Fruit fly (Drosophila melanogaster): ENCODE data around the gene Gbeta5.
A peak's percentile ranks its signal among the peaks of the same experiment; 100 is the strongest.

The Gbeta5 gene

DNA sequence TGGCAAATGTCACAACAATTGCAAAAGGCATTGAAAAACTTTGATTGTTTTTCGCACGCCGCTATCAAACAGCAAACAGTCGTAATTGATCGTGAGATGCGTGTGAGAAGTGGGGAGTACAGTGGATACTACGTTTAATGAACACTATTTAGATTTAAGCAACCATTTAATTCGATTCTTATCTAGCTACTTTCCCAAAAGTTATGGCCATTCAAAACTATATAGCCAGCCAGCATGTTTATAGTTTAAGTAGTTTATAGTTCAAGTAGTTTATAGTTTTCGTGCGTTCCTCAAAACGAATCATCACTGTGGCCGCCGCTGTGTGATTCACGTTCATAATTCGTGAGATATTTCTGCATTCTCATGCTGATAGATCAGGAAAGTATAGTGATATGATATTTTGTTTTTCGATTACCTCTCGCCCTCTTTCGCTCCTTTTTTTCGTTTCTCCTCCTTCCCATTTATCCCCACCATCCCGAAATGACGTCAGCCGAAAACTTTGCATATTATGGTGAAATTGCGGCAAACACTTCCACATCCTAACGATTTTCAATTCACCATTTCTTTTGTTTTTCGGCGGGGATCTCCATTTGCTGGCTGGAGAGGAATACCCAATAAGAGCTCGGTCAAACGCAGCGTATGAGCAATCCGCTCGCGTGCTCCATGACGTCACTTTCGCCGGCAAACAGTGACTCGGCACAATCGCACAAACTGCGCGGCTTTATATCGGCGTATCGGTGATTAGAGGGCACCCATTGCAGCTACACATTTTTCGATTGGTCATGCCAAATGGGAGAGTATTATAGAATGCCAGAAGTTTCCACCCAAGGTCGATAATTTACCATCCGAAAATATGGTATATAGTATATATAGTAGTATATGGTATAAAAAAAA is 38.4 kb downstream of the Gbeta5 start (continued):
- TF ChIP-seq CG32532 (GFP tag; IDR thresholded peaks at IDR 0.05) (peak; percentile 83), Xbp1 (GFP tag; optimal IDR thresholded peaks at IDR 0.05) (peak; percentile 47), unc-4 (GFP tag; IDR thresholded peaks at IDR 0.05; ENCODE audit: partially characterized antibody) (no peak), bigmax (GFP tag; optimal IDR thresholded peaks at IDR 0.05) (no peak), seq (GFP tag; IDR thresholded peaks at IDR 0.05) (no peak), Med (GFP tag) (peak; percentile 94), tup (GFP tag; optimal IDR thresholded peaks at IDR 0.05) (peak; percentile 6), Hmx (GFP tag; optimal IDR thresholded peaks at IDR 0.05) (peak; percentile 37), ewg (GFP tag; optimal IDR thresholded peaks at IDR 0.05) (no peak), CG6254 (GFP tag; optimal IDR thresholded peaks at IDR 0.05) (no peak), CG8388 (GFP tag; optimal IDR thresholded peaks at IDR 0.05) (peak; percentile 1), ttk (GFP tag; IDR thresholded peaks at IDR 0.05) (peak; percentile 25; the same call in 1 of the 2 replicates), trem (tag; optimal IDR thresholded peaks at IDR 0.05) (no peak), CG3281 (GFP tag; optimal IDR thresholded peaks at IDR 0.05) (peak; percentile 79), grau (tag; optimal IDR thresholded peaks at IDR 0.05) (peak; percentile 93), ato (GFP tag; IDR thresholded peaks at IDR 0.05; ENCODE audit: partially characterized antibody) (no peak), CG9817 (tag; optimal IDR thresholded peaks at IDR 0.05) (peak; percentile 71), CG7556 (GFP tag; optimal IDR thresholded peaks at IDR 0.05) (peak; percentile 33), croc (GFP tag; conservative IDR thresholded peaks at IDR 0.05) (no peak), CG11247 (GFP tag; IDR thresholded peaks at IDR 0.05) (0 out of 2 replicates have a peak, but pooled peaks have one; percentile 12), sim (GFP tag; IDR thresholded peaks at IDR 0.05) (no peak), CG9932 (GFP tag; IDR thresholded peaks at IDR 0.05) (peak; percentile 74), exex (tag; optimal IDR thresholded peaks at IDR 0.05) (peak; percentile 42), CG42726 (GFP tag; IDR thresholded peaks at IDR 0.05; ENCODE audit: partially characterized antibody) (no peak), CrebB (tag; optimal IDR thresholded peaks at IDR 0.05) (peak; percentile 51), bab2 (GFP tag; optimal IDR thresholded peaks at IDR 0.05) (peak; percentile 52), CG12219 (GFP tag; optimal IDR thresholded peaks at IDR 0.05) (peak; percentile 49), Bgb (GFP tag; IDR thresholded peaks at IDR 0.05; ENCODE audit: partially characterized antibody) (no peak), CG14965 (GFP tag; optimal IDR thresholded peaks at IDR 0.05; ENCODE audit: borderline replicate concordance) (no peak), Sox100B (GFP tag; optimal IDR thresholded peaks at IDR 0.05) (peak; percentile 4), gro (GFP tag; optimal IDR thresholded peaks at IDR 0.05) (peak; percentile 22), CG4328 (GFP tag; optimal IDR thresholded peaks at IDR 0.05) (no peak), esg (GFP tag; conservative IDR thresholded peaks at IDR 0.05) (peak; percentile 42), phol (tag; optimal IDR thresholded peaks at IDR 0.05) (peak; percentile 15), ind (GFP tag; optimal IDR thresholded peaks at IDR 0.05) (peak; percentile 56), vfl (GFP tag; optimal IDR thresholded peaks at IDR 0.05) (peak; percentile 76), pita (GFP tag; optimal IDR thresholded peaks at IDR 0.05) (no peak), CG7357 (GFP tag; IDR thresholded peaks at IDR 0.05) (peak; percentile 58; the same call in 2 of the 3 replicates), CG8290 (GFP tag; optimal IDR thresholded peaks at IDR 0.05) (no peak), CG8290 (tag; optimal IDR thresholded peaks at IDR 0.05) (peak in 1 of 2 experiments; percentile 94), Neu2 (GFP tag; optimal IDR thresholded peaks at IDR 0.05; ENCODE audit: borderline replicate concordance) (no peak), CG15011 (GFP tag; optimal IDR thresholded peaks at IDR 0.05) (peak; percentile 43), Nf-YC (tag; optimal IDR thresholded peaks at IDR 0.05) (peak; percentile 12), CG4854 (GFP tag; optimal IDR thresholded peaks at IDR 0.05) (peak; percentile 48), CG1233 (GFP tag; optimal IDR thresholded peaks at IDR 0.05) (no peak), oc (tag; optimal IDR thresholded peaks at IDR 0.05) (no peak), CG3838 (GFP tag; optimal IDR thresholded peaks at IDR 0.05) (no peak), Hey (tag; optimal IDR thresholded peaks at IDR 0.05) (no peak)

Data from whole organism, embryonic.